Worm (Caenorhabditis elegans): ENCODE data around the gene F33G12.7.

DNA sequence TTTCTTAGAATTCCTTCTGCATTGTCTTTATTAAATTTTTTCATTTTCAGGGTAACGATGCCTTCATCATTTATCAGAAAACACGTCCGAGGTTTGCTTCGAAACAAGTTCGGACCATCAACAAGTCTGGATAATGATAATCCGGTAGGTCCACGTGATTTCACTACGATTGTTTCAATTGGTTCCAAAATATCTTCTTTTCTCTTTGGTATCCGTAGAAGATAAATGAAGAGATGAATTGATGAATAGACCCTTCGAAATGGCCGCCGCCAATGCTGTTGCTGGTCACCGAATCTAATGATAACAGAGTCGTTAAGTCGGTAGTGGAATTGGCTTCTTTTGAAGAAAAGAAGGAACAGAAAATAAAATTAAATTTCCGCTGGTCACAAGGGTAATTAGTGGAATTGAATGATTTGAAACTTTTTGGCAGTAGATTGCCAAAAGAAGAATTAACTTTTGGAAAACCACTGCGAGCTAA lies 9.4 kb upstream of the F33G12.7 start, which contains the start of gene F33G12.6:
- TF ChIP-seq ahr-1 (tag; optimal IDR thresholded peaks at IDR 0.05) (no peak), fkh-10 (GFP tag; optimal IDR thresholded peaks at IDR 0.05) (no peak), pqm-1 (tag; optimal IDR thresholded peaks at IDR 0.05) (no peak), pha-4 (tag; optimal IDR thresholded peaks at IDR 0.05) (no peak), che-1 (tag; optimal IDR thresholded peaks at IDR 0.05) (no peak), ztf-16 (tag; optimal IDR thresholded peaks at IDR 0.05) (no peak), hlh-30 (tag; optimal IDR thresholded peaks at IDR 0.05; ENCODE audit: insufficient read depth) (no peak), sox-4 (tag; optimal IDR thresholded peaks at IDR 0.05) (no peak), elt-2 (tag; optimal IDR thresholded peaks at IDR 0.05) (no peak), ama-1 (optimal IDR thresholded peaks at IDR 0.05) (no peak), C38D4.7 (GFP tag; optimal IDR thresholded peaks at IDR 0.05) (no peak), ceh-9 (tag; optimal IDR thresholded peaks at IDR 0.05) (no peak)
